Worm (Caenorhabditis elegans) whole organism, young adult: ENCODE measurements around the gene F41H10.1.

Source experiments
- hmg-20 ChIP-seq: fragments of 200-800 bp; sonication (Bioruptor generic); IDR thresholded peaks from 2 replicates; pipeline ENCODE4 v1.3.6; 2022; ENCODE audit warnings: missing genetic modification reagents, missing genetic modification characterization, missing compliant biosample characterization
- tlf-1 ChIP-seq: fragments of 200-800 bp; sonication (Bioruptor generic); optimal IDR thresholded peaks from 2 replicates; lab custom pipeline; 2018; ENCODE audit warnings: mild to moderate bottlenecking, missing genetic modification characterization, missing compliant biosample characterization

DNA sequence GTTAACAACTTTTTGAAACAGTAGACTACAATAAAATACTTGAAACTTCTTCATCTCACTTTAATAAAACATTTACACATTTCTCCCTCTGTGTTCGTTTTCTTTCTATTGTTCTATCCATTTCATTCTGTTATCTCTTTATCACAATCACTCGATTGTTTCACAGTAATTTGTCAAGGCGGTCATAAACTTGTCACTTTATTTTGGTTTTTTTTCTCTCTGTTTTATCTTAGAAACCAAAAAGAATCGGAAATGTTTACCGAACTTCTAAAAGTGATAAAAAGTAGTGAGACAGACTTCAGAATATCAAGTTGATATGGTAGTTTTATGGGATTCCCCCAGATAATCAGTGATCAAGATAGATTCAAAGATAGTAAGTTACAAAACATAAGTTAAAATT is 43.5 kb upstream of the F41H10.1 start, which contains the start of gene Y4C6B.2:
- TF ChIP-seq tlf-1 = no peak
- no peak for TF ChIP-seq hmg-20
